Fruit fly (Drosophila melanogaster) whole organism, pupa: Measurements from ENCODE around the gene fok.

Experiments used
- CG14655 ChIP-seq: fragments of 200-800 bp; sonication (Bioruptor generic); optimal IDR thresholded peaks from 3 replicates; lab custom pipeline; 2017; ENCODE audit warnings: mild to moderate bottlenecking, missing biosample characterization, missing genetic modification reagents, missing genetic modification characterization
- CG32121 ChIP-seq: fragments of 200-800 bp; sonication (Bioruptor generic); IDR thresholded peaks from 2 replicates; pipeline ENCODE4 v1.3.6; 2022; ENCODE audit warnings: missing biosample characterization, missing genetic modification characterization
- CG8159 ChIP-seq: fragments of 200-800 bp; sonication (Bioruptor generic); optimal IDR thresholded peaks from 3 replicates; lab custom pipeline; 2018; ENCODE audit warnings: missing biosample characterization, mild to moderate bottlenecking, missing genetic modification characterization, moderate library complexity
- Pif1A ChIP-seq: fragments of 200-800 bp; sonication (Bioruptor generic); optimal IDR thresholded peaks from 3 replicates; lab custom pipeline; 2016; ENCODE audit warnings: missing biosample characterization, missing genetic modification characterization
- gl ChIP-seq: fragments of 200-800 bp; sonication (Bioruptor generic); optimal IDR thresholded peaks from 2 replicates; lab custom pipeline; 2018; ENCODE audit warnings: missing biosample characterization, mild to moderate bottlenecking, missing genetic modification characterization

DNA sequence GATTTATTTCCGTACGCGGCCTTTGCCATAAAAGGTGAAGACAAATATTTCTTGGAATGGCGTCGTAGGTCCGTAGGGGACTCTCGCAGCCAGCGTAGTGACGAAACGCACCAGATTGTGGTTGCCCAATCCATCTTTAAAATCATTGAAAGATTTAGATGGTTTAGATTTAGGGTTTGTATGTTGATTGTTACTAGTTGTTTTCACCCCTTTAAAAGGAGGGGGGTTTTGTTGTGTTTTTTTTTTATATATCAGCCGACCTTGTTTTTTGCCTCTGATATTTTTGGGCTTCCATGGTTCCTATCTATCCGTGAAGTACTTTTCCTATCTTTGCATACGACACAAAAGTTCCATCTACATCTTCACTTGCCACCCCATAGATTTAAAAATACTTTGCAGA lies 6.0 kb downstream of the fok start:
- TF ChIP-seq CG14655 (GFP tag; lab: Kevin White, UChicago) (no peak), gl (tag; lab: Kevin White, UChicago) (no peak), Pif1A (GFP tag; lab: Kevin White, UChicago) (peak; percentile 11), CG8159 (tag; lab: Kevin White, UChicago) (no peak), CG32121 (GFP tag; lab: Robert Waterston, UW) (no peak)
